Fruit fly (Drosophila melanogaster) whole organism, embryonic: ENCODE data around the gene CG10674.

ENCODE experiments used
- Asciz ChIP-seq: fragments of 200-800 bp; sonication (Bioruptor generic); optimal IDR thresholded peaks from 2 replicates; lab custom pipeline; 2017; ENCODE audit warnings: missing biosample characterization, mild to moderate bottlenecking, missing genetic modification characterization, missing genetic modification reagents
- CG13287 ChIP-seq: fragments of 200-800 bp; sonication (Bioruptor generic); IDR thresholded peaks from 2 replicates; pipeline ENCODE4 v1.3.6; 2022; ENCODE audit warnings: missing biosample characterization, missing genetic modification characterization; ENCODE audit not compliant: partially characterized antibody
- CG14050 ChIP-seq: fragments of 200-800 bp; sonication (Bioruptor generic); IDR thresholded peaks from 3 replicates; pipeline ENCODE4 v1.3.6; 2022; ENCODE audit warnings: missing biosample characterization, missing genetic modification characterization
- Nf-YB ChIP-seq: fragments of 200-800 bp; sonication (Bioruptor generic); optimal IDR thresholded peaks from 3 replicates; lab custom pipeline; 2019; ENCODE audit warnings: missing biosample characterization, mild to moderate bottlenecking, missing genetic modification characterization, moderate library complexity
- Oaz ChIP-seq: fragments of 200-800 bp; sonication (Bioruptor generic); IDR thresholded peaks from 2 replicates; pipeline ENCODE4 v1.3.6; 2022; ENCODE audit warnings: missing biosample characterization, missing genetic modification characterization
- hkb ChIP-seq, 2 experiments: fragments of 200-800 bp in 1 of 2; fragments of >200 bp in 1 of 2; sonication (Bioruptor generic) in 1 of 2; IDR thresholded peaks in 1 of 2; optimal IDR thresholded peaks in 1 of 2; 2 replicates each; pipeline versions ENCODE4 v1.3.6 to Lab custom; 2017 to 2022; ENCODE audit warnings: missing biosample characterization in 1 of 2, missing genetic modification characterization in 1 of 2
- nerfin-2 ChIP-seq: fragments of 200-800 bp; sonication (Bioruptor generic); IDR thresholded peaks from 2 replicates; pipeline ENCODE4 v1.3.6; 2022; ENCODE audit warnings: missing biosample characterization, missing genetic modification characterization; ENCODE audit not compliant: partially characterized antibody
- zfh2 ChIP-seq: fragments of 200-800 bp; sonication (Bioruptor generic); optimal IDR thresholded peaks from 2 replicates; lab custom pipeline; 2016; ENCODE audit warnings: missing biosample characterization, missing genetic modification characterization

dm6 chr3L:5172470-5172869 is 36.4 kb upstream of the CG10674 start:
- TF ChIP-seq zfh2 (GFP tag; lab: Kevin White, UChicago) (no peak), CG13287 (GFP tag; lab: Robert Waterston, UW) (no peak), Asciz (GFP tag; lab: Kevin White, UChicago) (no peak), nerfin-2 (no peak), hkb (optimal IDR thresholded peaks at IDR 0.05; lab: Kevin White, UChicago) (no peak), hkb (GFP tag; IDR thresholded peaks at IDR 0.05; lab: Robert Waterston, UW) (no peak), Oaz (GFP tag; lab: Robert Waterston, UW) (no peak), CG14050 (GFP tag; lab: Robert Waterston, UW) (no peak), Nf-YB (GFP tag; lab: Kevin White, UChicago) (no peak)
